Fruit fly (Drosophila melanogaster) whole organism, pupa: ENCODE data around the gene PGRP-SD.

Experiments used
- CG10348 ChIP-seq: fragments of 200-800 bp; sonication (Bioruptor generic); IDR thresholded peaks from 2 replicates; pipeline ENCODE4 v1.3.6; 2022; ENCODE audit warnings: missing biosample characterization, missing genetic modification characterization
- CG12605 ChIP-seq: fragments of 200-800 bp; sonication (Bioruptor generic); IDR thresholded peaks from 2 replicates; pipeline ENCODE4 v1.3.6; 2022; ENCODE audit warnings: missing biosample characterization, missing genetic modification characterization
- CG13204 ChIP-seq: fragments of 200-800 bp; sonication (Bioruptor generic); optimal IDR thresholded peaks from 2 replicates; lab custom pipeline; 2018; ENCODE audit warnings: missing biosample characterization, mild to moderate bottlenecking, missing genetic modification characterization, moderate library complexity
- CG14655 ChIP-seq: fragments of 200-800 bp; sonication (Bioruptor generic); optimal IDR thresholded peaks from 3 replicates; lab custom pipeline; 2017; ENCODE audit warnings: mild to moderate bottlenecking, missing biosample characterization, missing genetic modification reagents, missing genetic modification characterization
- CG15710 ChIP-seq: fragments of 200-800 bp; sonication (Bioruptor generic); optimal IDR thresholded peaks from 2 replicates; lab custom pipeline; 2018; ENCODE audit warnings: missing biosample characterization, mild to moderate bottlenecking, missing genetic modification characterization, moderate library complexity
- CG17806 ChIP-seq: fragments of 200-800 bp; sonication (Bioruptor generic); optimal IDR thresholded peaks from 2 replicates; lab custom pipeline; 2018; ENCODE audit warnings: missing biosample characterization, mild to moderate bottlenecking, missing genetic modification characterization, moderate library complexity
- CG32121 ChIP-seq: fragments of 200-800 bp; sonication (Bioruptor generic); IDR thresholded peaks from 2 replicates; pipeline ENCODE4 v1.3.6; 2022; ENCODE audit warnings: missing biosample characterization, missing genetic modification characterization
- CG34367 ChIP-seq: fragments of 200-800 bp; sonication (Bioruptor generic); optimal IDR thresholded peaks from 2 replicates; lab custom pipeline; 2018; ENCODE audit warnings: missing biosample characterization, mild to moderate bottlenecking, missing genetic modification characterization
- CG4496 ChIP-seq: fragments of 200-800 bp; sonication (Bioruptor generic); IDR thresholded peaks from 3 replicates; pipeline ENCODE4 v1.3.6; 2022; ENCODE audit warnings: missing biosample characterization, missing genetic modification characterization
- CG8159 ChIP-seq: fragments of 200-800 bp; sonication (Bioruptor generic); optimal IDR thresholded peaks from 3 replicates; lab custom pipeline; 2018; ENCODE audit warnings: missing biosample characterization, mild to moderate bottlenecking, missing genetic modification characterization, moderate library complexity
- CG8301 ChIP-seq: fragments of 200-800 bp; sonication (Bioruptor generic); optimal IDR thresholded peaks from 2 replicates; lab custom pipeline; 2018; ENCODE audit warnings: missing biosample characterization, mild to moderate bottlenecking, missing genetic modification characterization
- CG9948 ChIP-seq: fragments of 200-800 bp; sonication (Bioruptor generic); optimal IDR thresholded peaks from 2 replicates; lab custom pipeline; 2018; ENCODE audit warnings: missing biosample characterization, mild to moderate bottlenecking, missing genetic modification characterization, moderate library complexity
- D1 ChIP-seq: fragments of 200-800 bp; sonication (Bioruptor generic); optimal IDR thresholded peaks from 2 replicates; lab custom pipeline; 2018; ENCODE audit warnings: missing biosample characterization, mild to moderate bottlenecking, missing genetic modification characterization, moderate library complexity
- EcR ChIP-seq: fragments of 200-800 bp; sonication (Bioruptor generic); optimal IDR thresholded peaks from 3 replicates; lab custom pipeline; 2019; ENCODE audit warnings: missing biosample characterization, missing genetic modification characterization, mild to moderate bottlenecking, moderate library complexity, missing genetic modification reagents
- Ets98B ChIP-seq: fragments of 200-800 bp; sonication (Bioruptor generic); IDR thresholded peaks from 2 replicates; pipeline ENCODE4 v1.3.6; 2022; ENCODE audit warnings: missing biosample characterization, missing genetic modification characterization
- Pif1A ChIP-seq: fragments of 200-800 bp; sonication (Bioruptor generic); optimal IDR thresholded peaks from 3 replicates; lab custom pipeline; 2016; ENCODE audit warnings: missing biosample characterization, missing genetic modification characterization
- Pif1B ChIP-seq: fragments of 200-800 bp; sonication (Bioruptor generic); optimal IDR thresholded peaks from 3 replicates; lab custom pipeline; 2016; ENCODE audit warnings: missing biosample characterization, missing genetic modification characterization
- Snoo ChIP-seq: fragments of 200-800 bp; sonication (Bioruptor generic); optimal IDR thresholded peaks from 3 replicates; lab custom pipeline; 2017; ENCODE audit warnings: missing biosample characterization, mild to moderate bottlenecking, missing genetic modification characterization, inconsistent platforms
- fd96Ca ChIP-seq: fragments of 200-800 bp; sonication (Bioruptor generic); IDR thresholded peaks from 3 replicates; pipeline ENCODE4 v1.3.6; 2022; ENCODE audit warnings: missing biosample characterization, missing genetic modification characterization
- gl ChIP-seq: fragments of 200-800 bp; sonication (Bioruptor generic); optimal IDR thresholded peaks from 2 replicates; lab custom pipeline; 2018; ENCODE audit warnings: missing biosample characterization, mild to moderate bottlenecking, missing genetic modification characterization
- rn ChIP-seq: fragments of 200-800 bp; sonication (Bioruptor generic); IDR thresholded peaks from 2 replicates; pipeline ENCODE4 v1.3.6; 2022; ENCODE audit warnings: missing biosample characterization, missing genetic modification characterization

Gene PGRP-SD

DNA sequence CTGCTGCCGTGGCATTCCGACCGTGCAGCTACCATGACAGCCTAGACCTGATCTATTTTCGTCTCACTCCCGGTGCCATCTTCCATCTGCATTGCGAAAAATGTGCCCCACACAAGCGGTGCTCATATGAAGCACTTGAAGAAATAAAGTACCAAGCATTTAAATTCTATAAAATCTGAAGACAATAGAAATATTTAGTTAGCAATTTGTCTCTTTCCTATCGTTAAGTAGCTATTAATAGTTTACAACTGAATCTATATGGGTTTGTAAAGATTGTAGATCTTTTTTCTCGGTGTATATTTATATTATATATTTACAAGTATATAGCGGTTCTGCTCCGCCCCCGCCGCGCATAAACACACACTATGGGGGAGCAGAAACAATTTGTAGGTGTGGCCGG lies 39.8 kb upstream of the PGRP-SD start:
- TF ChIP-seq D1 = no peak
- peak; percentile 65 for TF ChIP-seq Pif1A (GFP tag; lab: Kevin White, UChicago)
- TF ChIP-seq CG17806 (tag; lab: Kevin White, UChicago) = peak; percentile 76
- TF ChIP-seq CG15710 (tag; lab: Kevin White, UChicago) = peak; percentile 62
- peak; percentile 59 for TF ChIP-seq CG34367 (tag; lab: Kevin White, UChicago)
- TF ChIP-seq Snoo (tag; lab: Kevin White, UChicago) = peak; percentile 1
- peak; percentile 86 for TF ChIP-seq CG32121 (GFP tag; lab: Robert Waterston, UW)
- peak; percentile 88 for TF ChIP-seq CG4496 (GFP tag; lab: Robert Waterston, UW)
- peak; percentile 73 for TF ChIP-seq CG9948
- TF ChIP-seq Pif1B = peak; percentile 60
- TF ChIP-seq CG14655 = peak; percentile 87
- TF ChIP-seq gl (tag; lab: Kevin White, UChicago) = no peak
- TF ChIP-seq CG10348 (GFP tag; lab: Robert Waterston, UW) = no peak
- TF ChIP-seq CG12605 = 0 out of 2 replicates have a peak, but pooled peaks have one; percentile 22
- TF ChIP-seq rn (GFP tag; lab: Robert Waterston, UW) = peak; percentile 69; the same call in 1 of the 2 replicates
- peak; percentile 65; the same call in 2 of the 3 replicates for TF ChIP-seq fd96Ca (GFP tag; lab: Robert Waterston, UW)
- TF ChIP-seq EcR (GFP tag; lab: Kevin White, UChicago) = no peak
- TF ChIP-seq CG8301 (tag; lab: Kevin White, UChicago) = peak; percentile 83
- no peak for TF ChIP-seq CG13204 (GFP tag; lab: Kevin White, UChicago)
- peak; percentile 54 for TF ChIP-seq CG8159 (tag; lab: Kevin White, UChicago)
- peak; percentile 86 for TF ChIP-seq Ets98B

DNA sequence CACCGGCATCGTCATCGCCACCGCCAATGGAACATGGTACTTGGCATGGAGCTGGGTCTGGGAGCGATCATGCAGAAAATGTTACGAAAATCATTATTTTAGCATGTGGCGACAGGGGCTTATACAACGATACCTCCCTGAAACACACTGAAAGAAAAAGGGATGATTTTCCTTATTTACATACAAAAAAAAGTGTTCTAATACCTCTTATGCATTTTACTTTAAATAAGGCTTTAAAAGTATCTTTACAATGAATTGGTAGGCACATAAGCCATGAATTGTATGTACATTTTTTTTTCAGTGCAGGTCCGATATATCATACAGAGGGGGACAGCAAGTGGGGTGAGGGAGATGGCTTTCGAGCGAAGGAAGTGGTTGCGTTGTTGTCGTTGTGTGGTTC lies 36.8 kb upstream of the PGRP-SD start:
- TF ChIP-seq CG15710 (tag; lab: Kevin White, UChicago) (peak; percentile 63), CG12605 (0 out of 2 replicates have a peak, but pooled peaks have one; percentile 38), CG34367 (tag; lab: Kevin White, UChicago) (peak; percentile 46), Snoo (tag; lab: Kevin White, UChicago) (peak; percentile 56), D1 (no peak), CG14655 (peak; percentile 55), CG13204 (GFP tag; lab: Kevin White, UChicago) (peak; percentile 19), Ets98B (peak; percentile 35; the same call in 1 of the 2 replicates), fd96Ca (GFP tag; lab: Robert Waterston, UW) (no peak), CG8301 (tag; lab: Kevin White, UChicago) (peak; percentile 57), CG10348 (GFP tag; lab: Robert Waterston, UW) (0 out of 2 replicates have a peak, but pooled peaks have one; percentile 11), CG8159 (tag; lab: Kevin White, UChicago) (peak; percentile 75), CG4496 (GFP tag; lab: Robert Waterston, UW) (peak; percentile 70; the same call in 2 of the 3 replicates), CG32121 (GFP tag; lab: Robert Waterston, UW) (0 out of 2 replicates have a peak, but pooled peaks have one; percentile 35), gl (tag; lab: Kevin White, UChicago) (peak; percentile 22), Pif1A (GFP tag; lab: Kevin White, UChicago) (peak; percentile 68), Pif1B (peak; percentile 49), CG9948 (peak; percentile 73), rn (GFP tag; lab: Robert Waterston, UW) (no peak), CG17806 (tag; lab: Kevin White, UChicago) (peak; percentile 75), EcR (GFP tag; lab: Kevin White, UChicago) (no peak)

DNA sequence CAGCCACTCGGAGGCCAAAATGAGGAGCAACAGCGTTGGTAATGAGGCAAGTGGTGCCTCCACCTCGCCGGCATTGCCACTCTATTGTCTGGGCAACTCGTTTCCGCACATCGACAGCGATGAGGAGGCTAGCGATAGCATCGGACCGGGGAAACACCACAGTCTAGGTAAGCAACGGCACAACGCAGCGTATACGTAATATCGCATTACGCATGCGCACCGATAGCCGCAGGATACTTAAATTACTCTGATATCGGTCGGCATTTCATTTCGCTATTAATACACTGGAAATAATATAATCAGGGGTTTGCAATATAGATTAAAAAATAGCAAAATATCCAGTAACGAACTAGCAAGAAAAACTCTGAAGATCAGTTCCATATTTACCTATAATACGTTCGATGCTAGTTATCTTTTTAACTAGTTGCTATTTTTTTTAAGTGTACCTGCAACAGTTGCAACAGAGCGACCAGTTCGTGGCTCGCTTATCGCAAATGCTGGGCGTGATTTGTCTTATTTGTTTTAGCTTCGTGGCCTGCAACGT lies 33.5 kb upstream of the PGRP-SD start:
- peak; percentile 53 for TF ChIP-seq Ets98B
- TF ChIP-seq CG8301 (tag; lab: Kevin White, UChicago) = peak; percentile 60
- TF ChIP-seq Snoo (tag; lab: Kevin White, UChicago) = no peak
- TF ChIP-seq gl (tag; lab: Kevin White, UChicago) = no peak
- peak; percentile 0 for TF ChIP-seq CG8159 (tag; lab: Kevin White, UChicago)
- peak; percentile 86 for TF ChIP-seq CG32121 (GFP tag; lab: Robert Waterston, UW)
- TF ChIP-seq Pif1A (GFP tag; lab: Kevin White, UChicago) = peak; percentile 40
- TF ChIP-seq CG12605 = peak; percentile 73
- peak; percentile 78 for TF ChIP-seq fd96Ca (GFP tag; lab: Robert Waterston, UW)
- no peak for TF ChIP-seq CG10348 (GFP tag; lab: Robert Waterston, UW)
- TF ChIP-seq CG17806 (tag; lab: Kevin White, UChicago) = peak; percentile 16
- peak; percentile 80 for TF ChIP-seq CG4496 (GFP tag; lab: Robert Waterston, UW)
- peak; percentile 56 for TF ChIP-seq CG14655
- TF ChIP-seq, all 21 proteins: peak for 10

DNA sequence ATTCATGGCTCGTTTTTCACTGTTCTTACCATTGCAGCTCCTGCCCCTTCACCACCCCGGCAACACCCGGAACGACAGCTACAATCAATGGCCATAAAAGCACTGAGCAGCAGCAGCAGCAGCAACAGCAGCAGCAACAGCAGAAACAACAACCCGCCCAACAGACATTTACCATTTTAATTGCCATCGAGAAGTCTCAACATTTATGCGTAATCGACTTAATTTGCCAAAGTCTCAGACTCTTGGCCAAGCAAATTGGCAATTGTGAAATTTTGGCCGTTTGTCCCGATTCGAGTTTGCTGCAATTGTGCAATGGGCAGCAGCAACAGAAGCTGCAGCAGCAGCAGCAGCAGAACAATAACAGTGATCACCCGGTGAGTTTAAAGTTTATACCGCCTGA lies 26.4 kb upstream of the PGRP-SD start:
- no peak for TF ChIP-seq CG8301 (tag; lab: Kevin White, UChicago)
- TF ChIP-seq CG34367 (tag; lab: Kevin White, UChicago) = no peak
- TF ChIP-seq gl (tag; lab: Kevin White, UChicago) = no peak
- no peak for TF ChIP-seq CG10348 (GFP tag; lab: Robert Waterston, UW)
- no peak for TF ChIP-seq Ets98B
- TF ChIP-seq CG4496 (GFP tag; lab: Robert Waterston, UW) = no peak
- TF ChIP-seq CG8159 (tag; lab: Kevin White, UChicago) = no peak
- TF ChIP-seq CG9948 = no peak
- no peak for TF ChIP-seq Snoo (tag; lab: Kevin White, UChicago)
- no peak for TF ChIP-seq CG14655
- no peak for TF ChIP-seq fd96Ca (GFP tag; lab: Robert Waterston, UW)
- no peak for TF ChIP-seq CG17806 (tag; lab: Kevin White, UChicago)
- no peak for TF ChIP-seq CG13204 (GFP tag; lab: Kevin White, UChicago)
- TF ChIP-seq EcR (GFP tag; lab: Kevin White, UChicago) = no peak
- TF ChIP-seq D1 = no peak
- TF ChIP-seq CG15710 (tag; lab: Kevin White, UChicago) = no peak
- no peak for TF ChIP-seq Pif1A (GFP tag; lab: Kevin White, UChicago)
- TF ChIP-seq rn (GFP tag; lab: Robert Waterston, UW) = no peak
- TF ChIP-seq CG12605 = no peak
- no peak for TF ChIP-seq CG32121 (GFP tag; lab: Robert Waterston, UW)

DNA sequence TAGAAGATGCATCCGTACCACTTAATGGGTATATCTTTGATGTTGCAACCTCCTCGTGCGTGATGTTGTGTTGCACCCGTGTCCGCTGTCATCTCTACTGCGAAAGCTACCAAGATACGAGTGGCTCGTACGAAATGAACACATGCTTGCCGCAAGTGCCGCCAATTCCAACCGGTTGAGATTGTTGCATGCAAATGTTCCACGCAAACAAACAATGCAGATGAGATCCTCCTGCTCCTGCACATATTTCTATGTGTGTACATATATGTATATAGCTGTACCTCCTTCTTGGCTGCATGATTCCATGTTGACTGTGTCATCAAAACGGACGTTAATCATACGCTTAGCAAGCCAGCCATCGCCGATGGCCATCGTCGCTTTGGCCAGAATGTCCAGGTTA lies 20.9 kb upstream of the PGRP-SD start:
- TF ChIP-seq Pif1A (GFP tag; lab: Kevin White, UChicago) (no peak), rn (GFP tag; lab: Robert Waterston, UW) (no peak), CG13204 (GFP tag; lab: Kevin White, UChicago) (no peak), CG17806 (tag; lab: Kevin White, UChicago) (no peak), CG8159 (tag; lab: Kevin White, UChicago) (no peak), CG14655 (no peak), CG15710 (tag; lab: Kevin White, UChicago) (no peak), EcR (GFP tag; lab: Kevin White, UChicago) (no peak), CG34367 (tag; lab: Kevin White, UChicago) (no peak)
